Worm (Caenorhabditis elegans) whole organism, dauer: ENCODE data around the gene ubc-17.

Experiments
- unc-62 ChIP-seq: sonication (generic microtip); optimal IDR thresholded peaks from 2 replicates; lab custom pipeline; 2017; ENCODE audit warnings: missing biosample characterization, missing genetic modification reagents, missing genetic modification characterization

The ubc-17 gene

ce11 chrX:7050290-7050689 is at the start of gene ubc-17:
ubc-17 (plus strand) TSS chrX:7050590.
- no peak for TF ChIP-seq unc-62 (GFP tag; lab: Kevin White, UChicago)

ce11 chrX:7001933-7002332 is 48.5 kb upstream of the ubc-17 start:
- no peak for TF ChIP-seq unc-62 (GFP tag; lab: Kevin White, UChicago)

- no peak for TF ChIP-seq unc-62 (GFP tag; lab: Kevin White, UChicago)
These were observed 44.9 kb upstream of the ubc-17 start, which contains the start of gene tyra-2 for ce11 chrX:7005475-7005874. tyra-2 (minus strand) TSS chrX:7005575.

DNA sequence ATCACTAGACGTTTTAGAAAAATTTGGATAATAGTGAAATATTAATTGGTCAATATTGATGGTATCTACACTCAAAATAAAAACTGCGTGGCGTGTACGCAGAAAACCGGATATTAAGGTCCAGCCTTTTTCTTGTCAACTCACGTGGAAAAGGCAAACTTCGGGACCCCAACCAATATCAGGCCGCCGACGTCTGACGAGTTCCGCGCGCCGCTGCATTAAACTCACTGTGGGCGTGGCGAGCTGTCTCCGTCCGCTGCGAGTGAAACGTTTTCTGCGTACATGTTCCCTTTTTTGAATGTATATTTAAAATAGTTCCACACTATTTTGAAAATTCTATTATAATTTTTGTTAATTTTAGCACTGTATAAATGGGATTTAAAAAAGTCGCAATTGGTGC is 44.5 kb upstream of the ubc-17 start:
- TF ChIP-seq unc-62 (GFP tag; lab: Kevin White, UChicago): no peak

DNA sequence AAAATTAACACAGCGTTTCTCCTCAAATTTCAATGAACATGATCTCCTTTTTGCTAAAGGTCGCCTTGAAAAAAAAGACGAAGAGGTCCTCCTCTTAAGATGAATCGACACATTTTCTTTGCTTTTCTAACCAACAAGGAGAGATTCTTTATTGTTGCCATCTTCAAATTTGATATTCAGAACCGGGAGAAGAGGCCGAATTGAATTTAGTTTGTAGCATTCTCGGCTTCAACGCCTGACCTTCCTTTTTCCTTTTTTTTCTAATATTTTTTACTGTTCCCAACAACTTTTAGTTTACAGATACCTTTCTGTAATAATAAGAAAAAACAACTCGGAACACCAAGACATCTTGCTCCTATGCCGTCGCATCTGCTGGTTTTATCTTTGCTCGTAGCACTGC is 30.7 kb upstream of the ubc-17 start, which contains the start of gene cah-5:
Gene cah-5, plus strand, starts transcription at position 301 of the 400 bp plus-strand sequence.
- no peak for TF ChIP-seq unc-62 (GFP tag; lab: Kevin White, UChicago)

DNA sequence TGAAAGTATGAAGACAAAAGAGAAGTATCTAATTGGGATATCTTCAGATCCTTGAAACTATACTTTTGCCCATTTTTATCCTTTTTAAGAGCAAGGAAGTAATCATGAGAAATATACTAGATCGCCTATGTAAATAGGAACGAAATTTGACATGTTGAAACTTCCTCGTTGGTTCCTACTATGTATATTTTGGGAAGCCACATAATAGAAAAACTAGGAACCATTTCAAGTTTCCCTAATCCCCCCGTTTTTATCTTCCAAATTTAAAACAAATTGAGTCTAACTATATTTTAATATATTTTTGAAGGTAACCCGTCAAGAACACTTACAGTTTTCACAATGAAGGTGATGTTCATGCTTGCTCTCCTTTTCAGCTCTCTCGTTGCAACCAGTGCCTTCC is 21.6 kb upstream of the ubc-17 start, which contains the start of gene flp-26:
Gene flp-26, plus strand, starts transcription at position 301 of the 400 bp plus-strand sequence.
- TF ChIP-seq unc-62 (GFP tag; lab: Kevin White, UChicago): no peak

DNA sequence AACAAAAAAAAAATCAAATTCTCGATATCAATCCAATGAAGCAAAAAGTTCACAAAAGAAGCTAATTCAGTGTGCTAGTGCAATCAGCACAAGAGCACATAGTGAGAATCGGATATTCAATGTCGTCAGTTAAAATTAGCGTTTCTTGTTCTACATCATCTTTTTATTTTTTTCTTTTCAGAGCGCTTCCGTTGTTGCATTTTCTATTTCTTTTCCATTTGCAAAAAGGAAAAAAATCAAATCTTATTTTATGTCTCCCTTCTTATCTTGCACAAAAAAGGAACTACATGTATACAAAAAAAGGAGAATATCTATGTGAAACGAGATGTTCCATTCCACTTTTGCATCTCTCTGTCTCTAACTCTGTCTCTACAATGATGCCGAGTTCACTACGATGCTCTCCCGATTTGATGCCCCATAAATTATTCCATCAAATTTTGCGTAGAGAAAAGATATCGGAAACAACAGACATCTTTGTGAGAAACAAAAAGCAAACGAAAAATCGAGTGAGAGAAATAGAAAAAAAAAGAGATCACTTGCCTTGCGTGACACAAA is 16.6 kb upstream of the ubc-17 start:
- TF ChIP-seq unc-62 (GFP tag; lab: Kevin White, UChicago): no peak

DNA sequence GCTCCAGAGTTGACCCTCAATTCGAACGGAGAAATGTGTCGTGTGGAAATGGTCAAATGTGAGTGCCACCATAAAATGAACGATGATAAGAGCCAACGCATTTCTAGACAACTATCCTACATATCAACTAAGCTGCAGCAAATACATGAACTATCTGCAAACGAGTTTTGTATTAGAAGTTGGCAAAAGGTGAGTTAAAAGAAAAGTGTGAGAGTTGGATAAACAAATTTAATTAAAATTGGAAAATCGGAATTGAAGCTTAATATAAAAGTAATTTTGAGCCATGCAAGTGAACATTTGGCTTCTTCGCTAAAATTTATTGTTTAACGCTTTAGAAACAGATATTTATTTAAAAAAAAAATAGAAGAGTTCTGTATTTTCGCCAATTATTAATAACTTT is 14.5 kb upstream of the ubc-17 start, which contains the start of gene cest-19:
Gene cest-19, minus strand, starts transcription at position 101 of the 400 bp plus-strand sequence.
- no peak for TF ChIP-seq unc-62 (GFP tag; lab: Kevin White, UChicago)

DNA sequence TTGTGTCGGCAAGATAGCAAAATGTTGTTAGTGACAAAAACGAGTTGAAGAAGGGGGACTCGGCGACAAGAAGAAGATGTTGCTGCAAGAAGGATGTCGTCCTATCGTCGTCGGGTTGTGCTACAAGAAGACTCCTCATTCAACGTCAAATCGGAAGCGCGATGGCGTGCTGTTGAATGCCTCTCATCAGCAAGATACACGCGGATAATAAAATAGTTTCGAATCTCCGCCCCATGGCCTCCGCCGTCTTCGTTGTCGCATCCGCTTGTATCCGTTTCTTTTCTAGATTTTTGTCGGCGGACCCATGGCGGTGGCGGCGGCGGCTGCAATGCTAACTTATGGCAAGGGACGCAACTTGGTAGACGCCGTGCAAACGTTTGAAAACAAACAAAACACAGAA is 12.4 kb upstream of the ubc-17 start:
- no peak for TF ChIP-seq unc-62 (GFP tag; lab: Kevin White, UChicago)

- no peak for TF ChIP-seq unc-62 (GFP tag; lab: Kevin White, UChicago)
These were observed 9.6 kb upstream of the ubc-17 start for ce11 chrX:7040760-7041159.

DNA sequence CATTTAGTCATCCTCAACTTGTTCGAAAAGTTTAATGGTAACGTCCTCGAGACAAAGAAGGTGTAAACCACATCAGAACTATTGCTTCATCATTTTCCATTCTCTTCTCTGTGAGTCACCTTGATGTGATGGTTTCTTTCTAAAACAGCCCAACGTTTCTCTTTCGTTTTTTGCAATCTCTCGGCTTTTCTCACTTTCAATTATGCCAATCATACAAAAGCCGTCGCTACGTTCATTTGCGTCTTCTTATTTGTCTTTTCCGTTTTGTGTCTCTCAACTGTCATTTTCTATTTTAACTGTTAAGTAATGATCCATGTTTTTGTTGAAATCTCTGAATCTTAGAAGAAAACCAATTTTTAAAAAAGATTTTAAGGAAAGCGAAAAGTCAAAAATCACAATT is 7.0 kb downstream of the ubc-17 start, which contains the start of gene B0403.5:
Gene B0403.5, plus strand, starts transcription at position 368 of the 400 bp plus-strand sequence.
- no peak for TF ChIP-seq unc-62 (GFP tag; lab: Kevin White, UChicago)

DNA sequence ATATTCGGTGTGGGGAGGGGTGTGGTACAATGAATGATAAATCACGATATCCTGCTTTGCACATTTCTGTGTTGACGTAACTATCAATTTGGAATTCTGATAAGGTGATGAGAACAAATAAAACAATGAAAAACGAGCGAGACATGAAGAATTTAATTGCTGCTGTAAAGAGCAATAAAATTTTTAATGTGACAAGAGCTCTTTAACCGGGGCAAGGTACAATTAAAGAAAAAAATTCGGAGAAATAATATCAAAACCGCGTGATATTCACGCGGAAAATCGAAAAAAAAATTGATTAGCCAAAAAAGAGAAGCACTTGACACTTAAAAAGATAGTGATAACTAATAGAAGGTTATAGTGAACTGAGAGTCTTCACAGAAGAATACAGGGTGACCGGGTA is 10.9 kb downstream of the ubc-17 start:
- no peak for TF ChIP-seq unc-62 (GFP tag; lab: Kevin White, UChicago)

DNA sequence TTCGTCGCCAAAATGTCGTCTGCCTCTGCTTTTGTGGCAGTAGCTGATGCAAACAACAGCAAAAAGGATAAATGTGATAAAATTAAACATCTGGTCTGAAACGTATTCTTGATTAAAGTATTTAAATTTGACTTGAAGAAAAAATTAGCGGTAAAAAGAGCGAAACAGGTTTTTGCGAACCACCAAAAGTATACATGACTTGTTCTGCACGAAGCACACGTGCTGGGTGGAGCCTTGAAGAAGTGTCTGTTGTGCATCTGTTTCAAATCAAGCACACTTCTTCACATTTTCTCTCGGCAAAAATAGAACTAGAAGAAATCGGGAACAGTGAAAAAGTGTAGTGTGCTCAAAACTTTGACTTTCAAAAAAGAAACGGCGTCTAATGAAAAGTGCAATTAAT is 12.8 kb downstream of the ubc-17 start, which contains the start of gene B0403.3:
Gene B0403.3, minus strand, starts transcription at position 101 of the 400 bp plus-strand sequence.
- TF ChIP-seq unc-62 (GFP tag; lab: Kevin White, UChicago): no peak

DNA sequence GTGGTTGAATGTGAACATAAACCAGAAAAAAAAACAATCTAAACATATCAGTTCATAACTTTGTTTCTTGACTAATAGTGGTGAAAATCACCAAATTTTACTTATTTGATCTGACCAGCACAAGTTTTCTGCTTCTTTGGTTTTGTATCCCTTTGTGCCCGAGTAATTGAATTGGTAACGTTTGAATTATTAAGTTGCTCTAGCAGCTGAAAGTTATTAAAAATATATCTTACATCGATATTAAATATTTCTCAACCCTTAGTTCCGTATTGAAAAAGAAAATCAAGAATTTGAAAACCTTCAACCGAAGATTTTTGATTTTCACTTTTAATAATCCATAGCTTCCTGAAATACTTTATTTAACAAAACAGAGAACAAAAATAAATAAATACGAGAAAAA is 15.6 kb downstream of the ubc-17 start:
- TF ChIP-seq unc-62 (GFP tag; lab: Kevin White, UChicago): no peak

DNA sequence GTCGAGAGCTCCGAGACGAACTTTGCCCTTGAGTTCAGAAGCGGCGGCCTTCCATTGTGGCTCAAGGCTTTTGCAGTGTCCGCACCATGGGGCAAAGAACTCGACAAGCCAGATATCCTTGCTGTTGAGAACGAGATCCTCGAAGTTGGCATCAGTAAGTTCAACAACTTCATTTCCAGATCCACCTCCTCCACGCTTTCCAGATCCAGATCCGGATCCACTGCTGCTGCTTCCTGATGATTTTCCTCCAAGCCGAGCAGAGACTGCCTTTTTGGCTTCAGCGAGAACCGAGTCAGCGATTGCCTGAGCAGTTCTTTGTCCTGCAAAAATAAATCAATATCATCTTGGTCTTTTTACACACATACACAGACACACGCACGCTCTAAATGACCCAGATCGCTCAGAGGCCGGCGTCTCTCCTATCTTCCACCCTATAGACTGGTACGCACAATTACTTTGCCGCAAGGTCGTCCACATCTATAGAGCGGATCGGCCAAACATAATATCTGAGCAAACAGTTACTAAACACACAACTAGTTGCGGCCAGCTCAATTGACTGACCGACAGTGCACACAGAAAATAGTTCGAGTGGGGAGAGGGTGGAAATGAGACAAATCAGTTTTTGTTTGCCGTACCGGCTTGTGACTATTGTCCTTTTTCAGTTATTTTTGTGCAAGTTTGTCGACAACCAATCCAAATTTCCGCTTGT is 17.0 kb downstream of the ubc-17 start:
- TF ChIP-seq unc-62 (GFP tag; lab: Kevin White, UChicago): no peak

DNA sequence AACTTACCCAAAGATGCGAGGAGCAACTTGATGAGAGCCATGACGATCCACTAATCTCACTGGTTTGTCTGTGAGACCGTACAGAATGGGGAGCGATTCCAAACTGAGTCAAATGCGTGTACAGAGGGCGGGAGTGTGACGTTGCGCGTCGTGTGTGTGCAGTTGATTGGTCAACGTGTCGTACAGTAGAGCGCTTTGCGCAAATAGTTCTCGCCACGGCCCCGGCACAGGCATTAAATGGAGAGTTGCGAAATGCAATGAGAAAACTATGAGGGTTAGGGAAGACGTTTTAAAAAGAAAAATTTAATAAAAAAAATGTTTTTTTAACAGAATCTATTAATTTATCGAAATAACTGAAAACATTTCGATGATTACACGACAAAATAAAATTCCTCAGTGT is 18.0 kb downstream of the ubc-17 start, which contains the start of gene pdi-6:
Gene pdi-6, minus strand, starts transcription at position 164 of the 400 bp plus-strand sequence.
- TF ChIP-seq unc-62 (GFP tag; lab: Kevin White, UChicago): no peak
